Worm (Caenorhabditis elegans) whole organism, L4 larva: ENCODE data around the gene egrh-3.

ENCODE experiments used
- aha-1 ChIP-seq: fragments of 150-350 bp; peaks from one replicate; lab custom pipeline; 2014; ENCODE audit warnings: missing biosample characterization, missing genetic modification characterization
- ama-1 ChIP-seq: fragments of 150-350 bp; optimal IDR thresholded peaks from 2 replicates; lab custom pipeline; 2014; ENCODE audit warnings: inconsistent platforms, mixed read lengths
- arid-1 ChIP-seq: fragments of 200-800 bp; sonication (Bioruptor generic); conservative IDR thresholded peaks from 2 replicates; pipeline ENCODE4 v1.3.6; 2022; ENCODE audit warnings: missing genetic modification reagents, missing genetic modification characterization, missing compliant biosample characterization
- ceh-20 ChIP-seq: fragments of 200-800 bp; sonication (Bioruptor generic); IDR thresholded peaks from 2 replicates; pipeline ENCODE4 v1.3.6; 2022; ENCODE audit warnings: missing genetic modification reagents, missing genetic modification characterization, missing compliant biosample characterization
- daf-12 ChIP-seq: fragments of 150-350 bp; optimal IDR thresholded peaks from 2 replicates; lab custom pipeline; 2014; ENCODE audit warnings: missing biosample characterization, missing genetic modification reagents, missing genetic modification characterization
- jun-1 ChIP-seq: fragments of 150-350 bp; optimal IDR thresholded peaks from 2 replicates; lab custom pipeline; 2014; ENCODE audit warnings: missing biosample characterization, missing genetic modification reagents, missing genetic modification characterization
- nhr-77 ChIP-seq: fragments of 150-350 bp; optimal IDR thresholded peaks from 2 replicates; lab custom pipeline; 2014; ENCODE audit warnings: missing biosample characterization, missing genetic modification characterization
- sdz-12 ChIP-seq: fragments of 200-800 bp; sonication (Bioruptor generic); optimal IDR thresholded peaks from 2 replicates; lab custom pipeline; 2018; ENCODE audit warnings: mild to moderate bottlenecking, missing genetic modification characterization, missing compliant biosample characterization

- TF ChIP-seq arid-1 (GFP tag; lab: Robert Waterston, UW) (peak; percentile 78; the same call in 1 of the 2 replicates), jun-1 (tag; lab: Kevin White, UChicago) (no peak), ceh-20 (GFP tag; lab: Robert Waterston, UW) (0 out of 2 replicates have a peak, but pooled peaks have one; percentile 15), daf-12 (tag; lab: Kevin White, UChicago) (no peak), nhr-77 (tag; lab: Kevin White, UChicago) (no peak), aha-1 (tag; lab: Kevin White, UChicago) (no peak), ama-1 (lab: Kevin White, UChicago) (no peak), sdz-12 (GFP tag; lab: Kevin White, UChicago) (no peak)
Measured at ce11 chrIV:2665388-2665978, 23.1 kb downstream of the egrh-3 start.
